Worm (Caenorhabditis elegans) whole organism, late embryonic: ENCODE data around the gene str-177.

Experiments
- F13H6.1 ChIP-seq: sonication (generic microtip); optimal IDR thresholded peaks from 2 replicates; lab custom pipeline; 2016; ENCODE audit warnings: missing genetic modification characterization, missing compliant biosample characterization
- K02D7.2 ChIP-seq: sonication (generic microtip); optimal IDR thresholded peaks from 2 replicates; lab custom pipeline; 2017; ENCODE audit warnings: mild to moderate bottlenecking, missing genetic modification characterization, missing compliant biosample characterization
- T23F11.4 ChIP-seq: fragments of 200-800 bp; sonication (Bioruptor generic); optimal IDR thresholded peaks from 2 replicates; lab custom pipeline; 2018; ENCODE audit warnings: mild to moderate bottlenecking, missing genetic modification characterization, missing compliant biosample characterization
- Y22D7AL.16 ChIP-seq: sonication (generic microtip); optimal IDR thresholded peaks from 2 replicates; lab custom pipeline; 2016; ENCODE audit warnings: missing genetic modification characterization, missing compliant biosample characterization
- ahr-1 ChIP-seq: sonication (generic microtip); optimal IDR thresholded peaks from 2 replicates; lab custom pipeline; 2016; ENCODE audit warnings: missing genetic modification characterization, missing compliant biosample characterization
- ama-1 ChIP-seq: fragments of 150-350 bp; optimal IDR thresholded peaks from 2 replicates; lab custom pipeline; 2014
- ceh-14 ChIP-seq: sonication (generic microtip); optimal IDR thresholded peaks from 2 replicates; lab custom pipeline; 2016; ENCODE audit warnings: missing genotype, missing genetic modification characterization, missing compliant biosample characterization
- ceh-18 ChIP-seq: sonication (generic microtip); optimal IDR thresholded peaks from 2 replicates; lab custom pipeline; 2016; ENCODE audit warnings: missing genetic modification characterization, missing compliant biosample characterization
- ceh-19 ChIP-seq: fragments of 200-800 bp; sonication (Bioruptor generic); optimal IDR thresholded peaks from 2 replicates; lab custom pipeline; 2018; ENCODE audit warnings: mild to moderate bottlenecking, missing genetic modification characterization, missing compliant biosample characterization
- ceh-22 ChIP-seq: sonication (generic microtip); optimal IDR thresholded peaks from 2 replicates; lab custom pipeline; 2017; ENCODE audit warnings: missing biosample characterization, missing genetic modification characterization
- ceh-31 ChIP-seq: sonication (generic microtip); optimal IDR thresholded peaks from 2 replicates; lab custom pipeline; 2016; ENCODE audit warnings: missing genetic modification characterization, missing compliant biosample characterization
- ceh-48 ChIP-seq: sonication (generic microtip); optimal IDR thresholded peaks from 2 replicates; lab custom pipeline; 2016; ENCODE audit warnings: missing genetic modification characterization, inconsistent platforms, missing compliant biosample characterization
- ceh-6 ChIP-seq: fragments of 200-800 bp; sonication (Bioruptor generic); optimal IDR thresholded peaks from 2 replicates; lab custom pipeline; 2018; ENCODE audit warnings: mild to moderate bottlenecking, missing genetic modification characterization, missing compliant biosample characterization
- elt-2 ChIP-seq: sonication (generic microtip); optimal IDR thresholded peaks from 2 replicates; lab custom pipeline; 2016; ENCODE audit warnings: missing genetic modification reagents, missing genetic modification characterization, missing compliant biosample characterization
- eyg-1 ChIP-seq: sonication (generic microtip); optimal IDR thresholded peaks from 2 replicates; lab custom pipeline; 2016; ENCODE audit warnings: missing genotype, missing genetic modification characterization, missing compliant biosample characterization
- fkh-10 ChIP-seq: fragments of 150-350 bp; optimal IDR thresholded peaks from 2 replicates; lab custom pipeline; 2014; ENCODE audit warnings: missing biosample characterization, missing genetic modification reagents, missing genetic modification characterization
- hlh-15 ChIP-seq: sonication (generic microtip); optimal IDR thresholded peaks from 2 replicates; lab custom pipeline; 2016; ENCODE audit warnings: missing genetic modification characterization, missing compliant biosample characterization
- hlh-8 ChIP-seq: sonication (generic microtip); optimal IDR thresholded peaks from 2 replicates; lab custom pipeline; 2016; ENCODE audit warnings: missing genotype, missing genetic modification characterization, missing compliant biosample characterization
- lim-6 ChIP-seq: sonication (generic microtip); optimal IDR thresholded peaks from 2 replicates; lab custom pipeline; 2016; ENCODE audit warnings: missing genetic modification characterization, missing compliant biosample characterization
- nfya-1 ChIP-seq: sonication (generic microtip); optimal IDR thresholded peaks from 2 replicates; lab custom pipeline; 2017; ENCODE audit warnings: missing genetic modification characterization, mild to moderate bottlenecking, missing compliant biosample characterization, antibody characterized with exemption, moderate library complexity
- nhr-232 ChIP-seq: sonication (generic microtip); optimal IDR thresholded peaks from 2 replicates; lab custom pipeline; 2016; ENCODE audit warnings: missing genetic modification characterization, missing compliant biosample characterization
- odd-2 ChIP-seq: sonication (generic microtip); optimal IDR thresholded peaks from 2 replicates; lab custom pipeline; 2017; ENCODE audit warnings: antibody characterized with exemption, mild to moderate bottlenecking, missing genetic modification characterization, missing compliant biosample characterization
- pag-3 ChIP-seq: sonication (generic microtip); optimal IDR thresholded peaks from 2 replicates; lab custom pipeline; 2016; ENCODE audit warnings: missing compliant biosample characterization, missing genetic modification characterization, borderline replicate concordance
- pha-4 ChIP-seq: fragments of 150-350 bp; optimal IDR thresholded peaks from 2 replicates; lab custom pipeline; 2018; ENCODE audit warnings: missing biosample characterization, missing genetic modification reagents, missing genetic modification characterization
- pqm-1 ChIP-seq: sonication (generic microtip); optimal IDR thresholded peaks from 2 replicates; lab custom pipeline; 2016; ENCODE audit warnings: missing genetic modification characterization, missing compliant biosample characterization
- sox-4 ChIP-seq: sonication (generic microtip); optimal IDR thresholded peaks from 2 replicates; lab custom pipeline; 2017; ENCODE audit warnings: mild to moderate bottlenecking, missing genetic modification characterization, inconsistent platforms, missing compliant biosample characterization
- syd-9 ChIP-seq: sonication (generic microtip); optimal IDR thresholded peaks from 2 replicates; lab custom pipeline; 2016; ENCODE audit warnings: mild to moderate bottlenecking, missing genetic modification characterization, moderate library complexity, missing compliant biosample characterization
- tbx-2 ChIP-seq: sonication (generic microtip); optimal IDR thresholded peaks from 2 replicates; lab custom pipeline; 2016; ENCODE audit warnings: missing genetic modification characterization, missing compliant biosample characterization
- tbx-7 ChIP-seq: sonication (generic microtip); optimal IDR thresholded peaks from 2 replicates; lab custom pipeline; 2016; ENCODE audit warnings: missing genotype, missing genetic modification characterization, missing compliant biosample characterization
- unc-42 ChIP-seq: sonication (generic microtip); optimal IDR thresholded peaks from 2 replicates; lab custom pipeline; 2016; ENCODE audit warnings: missing genotype, missing genetic modification characterization, missing compliant biosample characterization
- unc-55 ChIP-seq: sonication (generic microtip); optimal IDR thresholded peaks from 2 replicates; lab custom pipeline; 2017; ENCODE audit warnings: missing biosample characterization, missing genetic modification reagents, missing genetic modification characterization
- ztf-16 ChIP-seq: sonication (generic microtip); optimal IDR thresholded peaks from 2 replicates; lab custom pipeline; 2017; ENCODE audit warnings: missing genetic modification characterization, missing compliant biosample characterization

str-177 gene

ce11 chrV:9224377-9224776 lies 25.6 kb upstream of the str-177 start:
- TF ChIP-seq ahr-1 (tag; lab: Kevin White, UChicago) (no peak), syd-9 (tag; lab: Kevin White, UChicago) (no peak)

- no peak for TF ChIP-seq pqm-1 (tag; lab: Kevin White, UChicago)
- TF ChIP-seq hlh-15 (tag; lab: Kevin White, UChicago): no peak
- TF ChIP-seq K02D7.2 (tag; lab: Kevin White, UChicago): no peak
- TF ChIP-seq ceh-19 (GFP tag; lab: Kevin White, UChicago): no peak
- no peak for TF ChIP-seq sox-4 (tag; lab: Kevin White, UChicago)
These were observed 24.0 kb upstream of the str-177 start for ce11 chrV:9222819-9223218.

DNA sequence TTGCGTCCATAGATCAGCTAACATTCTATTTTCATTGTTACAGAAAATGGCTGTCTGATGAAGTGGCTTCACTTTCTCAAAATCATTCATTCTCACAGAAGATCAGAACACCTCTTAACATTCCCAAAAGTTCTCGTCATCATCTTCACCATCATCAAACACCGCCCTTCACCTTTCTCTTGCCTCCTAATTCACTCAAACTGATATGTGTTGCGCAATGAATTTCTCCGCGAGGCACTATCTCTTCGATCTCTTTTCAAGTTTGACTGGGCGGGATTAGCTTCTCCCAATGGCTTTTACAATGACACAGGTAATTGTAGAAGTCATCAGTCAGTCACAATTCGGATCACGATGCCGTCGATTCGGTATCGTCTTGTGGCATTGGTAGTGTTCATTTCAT lies 22.8 kb upstream of the str-177 start, which contains the start of gene grd-6:
TSS of gene grd-6 (plus strand) at position 301 of the 400 bp plus-strand sequence.
- TF ChIP-seq hlh-8 (tag; lab: Kevin White, UChicago) (no peak), fkh-10 (GFP tag; lab: Kevin White, UChicago) (no peak), ama-1 (lab: Kevin White, UChicago) (no peak), Y22D7AL.16 (tag; lab: Kevin White, UChicago) (no peak), tbx-7 (tag; lab: Kevin White, UChicago) (no peak), F13H6.1 (tag; lab: Kevin White, UChicago) (no peak)

DNA sequence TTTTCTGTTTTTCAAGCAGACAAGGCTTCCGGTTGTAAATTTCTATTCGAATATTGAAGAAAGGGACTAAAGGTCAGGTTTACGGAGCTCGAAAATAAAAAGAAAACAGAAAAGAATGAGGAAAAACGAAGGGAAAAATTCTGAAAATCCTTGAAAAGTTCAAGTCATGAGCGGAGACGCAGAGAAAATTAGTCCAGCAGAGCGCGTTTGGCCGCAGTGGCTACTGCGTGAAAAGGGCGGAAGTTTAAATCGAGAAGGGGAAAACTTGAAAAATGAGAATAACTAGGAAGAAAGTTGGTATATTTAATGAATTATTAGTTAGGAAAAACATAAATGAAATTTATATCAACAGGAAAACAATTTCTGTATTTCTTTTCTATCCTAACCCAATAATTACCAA lies 21.7 kb upstream of the str-177 start:
- TF ChIP-seq pha-4 (tag; lab: Kevin White, UChicago) (no peak), lim-6 (tag; lab: Kevin White, UChicago) (no peak), K02D7.2 (tag; lab: Kevin White, UChicago) (no peak), ceh-19 (GFP tag; lab: Kevin White, UChicago) (no peak), nfya-1 (peak; percentile 29), nhr-232 (tag; lab: Kevin White, UChicago) (no peak), ceh-31 (tag; lab: Kevin White, UChicago) (peak; percentile 24), odd-2 (no peak), unc-42 (tag; lab: Kevin White, UChicago) (peak; percentile 56), ceh-6 (GFP tag; lab: Kevin White, UChicago) (no peak), T23F11.4 (GFP tag; lab: Kevin White, UChicago) (no peak), elt-2 (peak; percentile 15), ceh-48 (no peak), eyg-1 (tag; lab: Kevin White, UChicago) (no peak)
- TF ChIP-seq, all 69 proteins: peak for 4

DNA sequence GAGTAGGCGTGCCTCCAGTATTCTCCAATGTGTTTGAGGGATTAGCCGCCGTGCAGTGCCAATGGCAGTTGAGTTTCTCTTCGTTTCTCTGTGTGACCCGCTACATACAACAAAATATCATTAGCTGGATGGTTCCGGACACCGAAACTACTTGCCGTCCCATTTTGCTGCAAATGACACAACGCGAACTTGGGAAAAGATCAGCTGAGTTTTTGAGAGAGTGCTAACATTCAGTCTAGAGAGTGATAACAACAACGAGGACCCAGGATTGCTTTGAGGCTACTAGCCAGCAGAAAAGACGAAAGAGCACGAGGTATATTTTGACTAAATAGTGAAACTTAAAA lies 20.6 kb upstream of the str-177 start:
- no peak for TF ChIP-seq ceh-22 (tag; lab: Kevin White, UChicago)
- TF ChIP-seq ceh-6 (GFP tag; lab: Kevin White, UChicago): peak; percentile 1

DNA sequence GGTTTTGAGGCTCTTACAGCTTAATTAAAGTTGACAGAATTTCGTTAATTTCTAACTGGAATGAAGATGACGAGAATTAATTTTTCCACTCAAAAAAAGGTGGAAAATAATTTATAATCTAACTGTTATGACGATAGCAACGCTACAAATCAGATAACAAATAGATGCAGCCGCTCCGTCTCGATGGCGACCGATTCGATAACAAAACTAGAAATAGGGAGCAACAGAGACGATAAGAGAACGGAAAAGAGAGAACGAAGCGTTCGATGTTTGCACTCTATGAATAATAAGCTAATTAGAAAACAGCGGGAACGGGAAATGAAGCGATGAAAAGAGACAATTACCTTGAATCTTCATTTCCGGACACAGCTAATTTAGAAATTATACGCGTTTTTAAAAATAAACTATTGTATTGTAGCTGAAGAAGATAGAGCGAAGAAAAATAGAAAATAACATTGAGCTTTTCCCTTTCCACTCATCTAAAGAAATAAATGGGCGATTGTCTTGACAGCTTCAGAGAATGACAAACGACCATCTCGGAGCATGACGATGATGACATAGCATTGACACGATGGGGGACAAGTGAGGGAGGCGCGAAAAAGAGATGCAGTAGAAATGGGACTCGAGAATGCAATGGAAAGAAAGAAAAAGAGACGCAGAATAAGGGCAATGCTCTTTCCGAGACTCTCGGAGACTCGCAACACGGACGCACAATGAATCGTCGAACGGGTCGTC lies 20.0 kb upstream of the str-177 start:
- peak; percentile 45 for TF ChIP-seq syd-9 (tag; lab: Kevin White, UChicago)
- peak; percentile 19 for TF ChIP-seq ceh-18
- TF ChIP-seq unc-55 (GFP tag; lab: Kevin White, UChicago): peak; percentile 88
- TF ChIP-seq elt-2: peak; percentile 57
- TF ChIP-seq tbx-2 (tag; lab: Kevin White, UChicago): peak; percentile 35
- peak; percentile 31 for TF ChIP-seq nfya-1
- peak; percentile 46 for TF ChIP-seq ceh-31 (tag; lab: Kevin White, UChicago)
- TF ChIP-seq ceh-14 (tag; lab: Kevin White, UChicago): peak; percentile 23
- no peak for TF ChIP-seq hlh-8 (tag; lab: Kevin White, UChicago)
- TF ChIP-seq pag-3: peak; percentile 33
- TF ChIP-seq ztf-16 (tag; lab: Kevin White, UChicago): no peak
